Fruit fly (Drosophila melanogaster): ENCODE data around the gene BBS8.

Gene BBS8

DNA sequence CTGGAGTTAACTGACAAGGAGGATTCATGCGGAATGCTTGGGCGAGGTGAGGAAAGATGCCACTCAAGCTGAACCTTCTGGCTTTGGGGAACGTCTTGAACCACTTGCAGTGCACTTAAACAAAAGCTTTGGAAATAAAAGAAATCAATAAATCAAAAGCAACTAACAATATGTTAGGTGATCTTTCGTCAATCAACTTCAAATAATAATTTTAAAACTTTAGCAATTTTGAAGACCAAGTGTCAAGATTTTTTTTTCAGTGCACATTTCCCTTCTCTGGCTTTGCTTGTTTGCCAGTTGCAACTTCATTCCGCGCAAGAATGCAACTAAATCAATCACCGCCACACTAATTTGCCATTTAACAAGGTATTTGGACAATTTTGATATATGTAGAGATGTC lies 39.9 kb upstream of the BBS8 start (continued):
- peak; percentile 3 for TF ChIP-seq Eip93F (GFP tag; optimal IDR thresholded peaks at IDR 0.05)
- peak; percentile 46 for TF ChIP-seq CG34406 (GFP tag; optimal IDR thresholded peaks at IDR 0.05)
- no peak for TF ChIP-seq Blimp-1 (GFP tag; optimal IDR thresholded peaks at IDR 0.05)
- TF ChIP-seq dac (GFP tag; optimal IDR thresholded peaks at IDR 0.05), result no peak
- TF ChIP-seq Sox15 (GFP tag; optimal IDR thresholded peaks at IDR 0.05), result no peak
- peak; percentile 56 for TF ChIP-seq achi (GFP tag; optimal IDR thresholded peaks at IDR 0.05)
- no peak for TF ChIP-seq CG16779 (tag; optimal IDR thresholded peaks at IDR 0.05)
- TF ChIP-seq CG8119 (GFP tag; IDR thresholded peaks at IDR 0.05), result peak; percentile 46; the same call in 1 of the 3 replicates

dm6 chr2L:390509-390908 lies 32.2 kb upstream of the BBS8 start:
- TF ChIP-seq fkh (GFP tag; optimal IDR thresholded peaks at IDR 0.05), result no peak
- no peak for TF ChIP-seq CG3032 (tag; optimal IDR thresholded peaks at IDR 0.05)
- no peak for TF ChIP-seq Eip78C (GFP tag)
- no peak for TF ChIP-seq CG8632 (GFP tag; optimal IDR thresholded peaks at IDR 0.05)
- no peak for TF ChIP-seq Ets21C (GFP tag; optimal IDR thresholded peaks at IDR 0.05)
- TF ChIP-seq pdm3 (GFP tag; optimal IDR thresholded peaks at IDR 0.05), result no peak
- TF ChIP-seq Gug (GFP tag; IDR thresholded peaks at IDR 0.05), result no peak
- no peak for TF ChIP-seq CG11902 (GFP tag; optimal IDR thresholded peaks at IDR 0.05)
- TF ChIP-seq Eip93F (GFP tag; optimal IDR thresholded peaks at IDR 0.05), result no peak
- TF ChIP-seq Hr4 (GFP tag; optimal IDR thresholded peaks at IDR 0.05), result no peak
- no peak for TF ChIP-seq topi (GFP tag; optimal IDR thresholded peaks at IDR 0.05)
- no peak for TF ChIP-seq fd85E (GFP tag; optimal IDR thresholded peaks at IDR 0.05)
- TF ChIP-seq achi (GFP tag; optimal IDR thresholded peaks at IDR 0.05), result no peak
- no peak for TF ChIP-seq CG34406 (GFP tag; optimal IDR thresholded peaks at IDR 0.05)
- TF ChIP-seq spab (GFP tag; optimal IDR thresholded peaks at IDR 0.05), result no peak
- no peak for TF ChIP-seq Smox (GFP tag; optimal IDR thresholded peaks at IDR 0.05)
- TF ChIP-seq eg (GFP tag; IDR thresholded peaks at IDR 0.05), result no peak
- no peak for TF ChIP-seq CG6808 (GFP tag; optimal IDR thresholded peaks at IDR 0.05)
- no peak for TF ChIP-seq acj6 (GFP tag; optimal IDR thresholded peaks at IDR 0.05)

dm6 chr2L:392529-392928 lies 30.1 kb upstream of the BBS8 start:
- TF ChIP-seq vri (GFP tag; optimal IDR thresholded peaks at IDR 0.05) (no peak), Gug (GFP tag; IDR thresholded peaks at IDR 0.05) (no peak), salr (GFP tag; optimal IDR thresholded peaks at IDR 0.05) (no peak), Hr39 (GFP tag; optimal IDR thresholded peaks at IDR 0.05) (no peak), CG10669 (GFP tag; optimal IDR thresholded peaks at IDR 0.05) (no peak), Sox15 (GFP tag; optimal IDR thresholded peaks at IDR 0.05) (no peak), CG3919 (GFP tag; optimal IDR thresholded peaks at IDR 0.05) (no peak), CG11762 (GFP tag; optimal IDR thresholded peaks at IDR 0.05; ENCODE audit: insufficient read depth) (no peak), acj6 (GFP tag; optimal IDR thresholded peaks at IDR 0.05) (no peak), Blimp-1 (GFP tag; optimal IDR thresholded peaks at IDR 0.05) (no peak), CG3032 (tag; optimal IDR thresholded peaks at IDR 0.05) (no peak), CG6854 (GFP tag; optimal IDR thresholded peaks at IDR 0.05) (no peak), fd85E (GFP tag; optimal IDR thresholded peaks at IDR 0.05) (no peak)

DNA sequence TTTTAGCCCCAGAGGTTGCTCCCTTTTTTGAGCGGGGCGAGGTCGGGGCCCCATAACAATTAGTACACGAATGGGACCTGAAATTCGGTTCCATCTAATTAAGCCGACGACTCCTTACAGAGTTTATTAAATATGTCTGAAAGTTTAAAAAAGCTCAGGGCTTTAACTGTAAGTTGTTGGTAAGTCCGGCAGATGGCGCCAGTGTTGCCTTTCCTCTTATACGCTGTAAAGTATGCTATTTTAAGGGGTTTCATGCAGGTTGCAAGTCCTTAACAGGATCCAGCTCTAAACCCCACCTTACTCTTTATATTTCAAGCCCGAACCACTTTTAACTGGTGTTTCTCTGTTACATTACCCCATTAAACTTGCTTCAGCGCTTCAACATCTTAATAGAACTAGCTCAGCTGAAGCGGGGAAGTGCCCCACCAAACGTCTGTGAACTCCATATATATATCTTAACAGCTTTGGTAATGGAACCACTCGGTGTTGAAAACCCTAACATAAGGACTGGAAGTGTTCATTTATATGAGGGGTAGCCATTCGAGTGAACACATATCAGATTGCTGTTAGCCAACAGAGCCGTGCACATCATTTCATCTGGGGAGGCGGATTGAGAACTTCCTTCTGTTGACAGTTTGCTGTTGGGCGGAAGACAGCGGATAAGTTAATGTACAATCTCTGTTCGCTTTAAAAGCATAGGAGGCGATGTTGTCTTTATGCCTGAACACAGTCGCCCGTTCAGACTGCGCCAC lies 27.1 kb upstream of the BBS8 start:
- TF ChIP-seq Eip78C (GFP tag), result peak; percentile 9
- peak; percentile 63 for TF ChIP-seq dsx (GFP tag; optimal IDR thresholded peaks at IDR 0.05; ENCODE audit: poor library complexity, severe bottlenecking)
- TF ChIP-seq fd59A (GFP tag; optimal IDR thresholded peaks at IDR 0.05), result no peak

dm6 chr2L:402098-402497 lies 20.6 kb upstream of the BBS8 start, which contains the start of gene CG4213:
Gene CG4213 (minus strand): TSS chr2L:402198.
- no peak for TF ChIP-seq Gug (GFP tag; IDR thresholded peaks at IDR 0.05)
- TF ChIP-seq Eip75B (GFP tag; optimal IDR thresholded peaks at IDR 0.05), result no peak
- no peak for TF ChIP-seq esn (GFP tag; optimal IDR thresholded peaks at IDR 0.05)
- no peak for TF ChIP-seq acj6 (GFP tag; optimal IDR thresholded peaks at IDR 0.05)
- no peak for TF ChIP-seq cyc (GFP tag; optimal IDR thresholded peaks at IDR 0.05)
- no peak for TF ChIP-seq Sox102F (GFP tag; optimal IDR thresholded peaks at IDR 0.05)
- TF ChIP-seq topi (GFP tag; optimal IDR thresholded peaks at IDR 0.05), result no peak
- no peak for TF ChIP-seq dsx (GFP tag; optimal IDR thresholded peaks at IDR 0.05; ENCODE audit: poor library complexity, severe bottlenecking)
- TF ChIP-seq eg (GFP tag; IDR thresholded peaks at IDR 0.05), result no peak
- TF ChIP-seq fkh (GFP tag; optimal IDR thresholded peaks at IDR 0.05), result no peak
- no peak for TF ChIP-seq Ets96B (tag; optimal IDR thresholded peaks at IDR 0.05)

All from whole organism, prepupa.